Worm (Caenorhabditis elegans) whole organism, L4 larva: Measurements from ENCODE around the gene T01D1.7.

Source experiments
- F26F4.8 ChIP-seq: fragments of 200-800 bp; sonication (Bioruptor generic); conservative IDR thresholded peaks from 2 replicates; pipeline ENCODE4 v1.3.6; 2022; ENCODE audit warnings: missing genetic modification characterization, missing compliant biosample characterization
- Y48G9A.11 ChIP-seq: fragments of 200-800 bp; sonication (Bioruptor generic); IDR thresholded peaks from 2 replicates; pipeline ENCODE4 v1.3.6; 2022; ENCODE audit warnings: missing genetic modification reagents, missing genetic modification characterization, missing compliant biosample characterization
- Y5F2A.4 ChIP-seq: fragments of 200-800 bp; sonication (Bioruptor generic); optimal IDR thresholded peaks from 2 replicates; lab custom pipeline; 2018; ENCODE audit warnings: mild to moderate bottlenecking, missing genetic modification characterization, missing compliant biosample characterization
- ZK337.2 ChIP-seq: fragments of 200-800 bp; sonication (Bioruptor generic); IDR thresholded peaks from 2 replicates; pipeline ENCODE4 v1.3.6; 2022; ENCODE audit warnings: missing genetic modification reagents, missing genetic modification characterization, missing compliant biosample characterization
- aha-1 ChIP-seq: fragments of 150-350 bp; peaks from one replicate; lab custom pipeline; 2014; ENCODE audit warnings: missing biosample characterization, missing genetic modification characterization
- aly-2 ChIP-seq: sonication (generic microtip); optimal IDR thresholded peaks from 2 replicates; lab custom pipeline; 2018; ENCODE audit warnings: missing biosample characterization, missing genetic modification characterization
- ceh-28 ChIP-seq: fragments of 150-350 bp; optimal IDR thresholded peaks from 2 replicates; lab custom pipeline; 2014; ENCODE audit warnings: missing biosample characterization, missing genetic modification reagents, missing genetic modification characterization
- ceh-44 ChIP-seq: fragments of 200-800 bp; sonication (Bioruptor generic); IDR thresholded peaks from 2 replicates; pipeline ENCODE4 v1.3.6; 2022; ENCODE audit warnings: missing genetic modification reagents, missing genetic modification characterization, missing compliant biosample characterization
- ceh-62 ChIP-seq: sonication (generic microtip); optimal IDR thresholded peaks from 2 replicates; lab custom pipeline; 2017; ENCODE audit warnings: missing biosample characterization, missing genetic modification characterization
- ceh-82 ChIP-seq: sonication (generic microtip); optimal IDR thresholded peaks from 2 replicates; lab custom pipeline; 2017; ENCODE audit warnings: missing biosample characterization, missing genetic modification characterization
- cey-2 ChIP-seq: sonication (generic microtip); optimal IDR thresholded peaks from 3 replicates; lab custom pipeline; 2017; ENCODE audit warnings: missing genetic modification characterization, mild to moderate bottlenecking, missing compliant biosample characterization, antibody characterized with exemption, borderline replicate concordance; ENCODE audit not compliant: insufficient read depth
- daf-8 ChIP-seq: fragments of 200-800 bp; sonication (Bioruptor generic); IDR thresholded peaks from 2 replicates; pipeline ENCODE4 v1.3.6; 2022; ENCODE audit warnings: missing genetic modification characterization, missing compliant biosample characterization
- dmd-6 ChIP-seq: fragments of 200-800 bp; sonication (Bioruptor generic); IDR thresholded peaks from 2 replicates; pipeline ENCODE4 v1.3.6; 2022; ENCODE audit warnings: missing genetic modification reagents, missing genetic modification characterization, missing compliant biosample characterization
- dmd-8 ChIP-seq: fragments of 200-800 bp; sonication (Bioruptor generic); IDR thresholded peaks from 2 replicates; pipeline ENCODE4 v1.3.6; 2022; ENCODE audit warnings: missing genetic modification characterization, missing compliant biosample characterization
- egl-27 ChIP-seq: sonication (generic microtip); optimal IDR thresholded peaks from 3 replicates; lab custom pipeline; 2017; ENCODE audit warnings: missing biosample characterization, missing genetic modification reagents, missing genetic modification characterization
- egl-43 ChIP-seq: fragments of 200-800 bp; sonication (Bioruptor generic); IDR thresholded peaks from 2 replicates; pipeline ENCODE4 v1.3.6; 2022; ENCODE audit warnings: missing genetic modification reagents, missing genetic modification characterization, missing compliant biosample characterization
- fos-1 ChIP-seq: fragments of 150-350 bp; optimal IDR thresholded peaks from 2 replicates; lab custom pipeline; 2014; ENCODE audit warnings: missing biosample characterization, missing genetic modification characterization
- hmg-1.1 ChIP-seq: fragments of 200-800 bp; sonication (Bioruptor generic); IDR thresholded peaks from 2 replicates; pipeline ENCODE4 v1.3.6; 2022; ENCODE audit warnings: missing genetic modification reagents, missing genetic modification characterization, missing compliant biosample characterization
- jun-1 ChIP-seq: fragments of 150-350 bp; optimal IDR thresholded peaks from 2 replicates; lab custom pipeline; 2014; ENCODE audit warnings: missing biosample characterization, missing genetic modification reagents, missing genetic modification characterization
- lin-15B ChIP-seq: fragments of 150-350 bp; sonication (generic microtip); optimal IDR thresholded peaks from 3 replicates; lab custom pipeline; 2014; ENCODE audit warnings: missing biosample characterization, missing genetic modification characterization
- lir-3 ChIP-seq: sonication (generic microtip); optimal IDR thresholded peaks from 2 replicates; lab custom pipeline; 2016; ENCODE audit warnings: mild to moderate bottlenecking, missing genetic modification characterization, missing compliant biosample characterization
- madf-9 ChIP-seq: fragments of 200-800 bp; sonication (Bioruptor generic); conservative IDR thresholded peaks from 2 replicates; pipeline ENCODE4 v1.3.6; 2022; ENCODE audit warnings: missing genetic modification reagents, missing genetic modification characterization, missing compliant biosample characterization
- mdl-1 ChIP-seq, 2 experiments: fragments of 150-350 bp in 1 of 2; sonication (generic microtip) in 1 of 2; optimal IDR thresholded peaks; 2 replicates each; lab custom pipeline; 2014 to 2017; ENCODE audit warnings: missing biosample characterization in 2 of 2, missing genetic modification characterization in 2 of 2
- mes-2 ChIP-seq: sonication (generic microtip); optimal IDR thresholded peaks from 2 replicates; lab custom pipeline; 2016; ENCODE audit warnings: missing genotype, mild to moderate bottlenecking, missing genetic modification characterization, missing compliant biosample characterization; ENCODE audit not compliant: poor library complexity, severe bottlenecking
- mxl-2 ChIP-seq: fragments of 200-800 bp; sonication (Bioruptor generic); conservative IDR thresholded peaks from 2 replicates; pipeline ENCODE4 v1.3.6; 2022; ENCODE audit warnings: missing genetic modification reagents, missing genetic modification characterization, missing compliant biosample characterization
- nhr-41 ChIP-seq: fragments of 200-800 bp; sonication (Bioruptor generic); IDR thresholded peaks from 2 replicates; pipeline ENCODE4 v1.3.6; 2022; ENCODE audit warnings: missing genetic modification reagents, missing genetic modification characterization, missing compliant biosample characterization
- nhr-42 ChIP-seq: fragments of 200-800 bp; sonication (Bioruptor generic); IDR thresholded peaks from 2 replicates; pipeline ENCODE4 v1.3.6; 2022; ENCODE audit warnings: missing genetic modification characterization, missing compliant biosample characterization
- nhr-48 ChIP-seq: sonication (generic microtip); optimal IDR thresholded peaks from 2 replicates; lab custom pipeline; 2016; ENCODE audit warnings: mild to moderate bottlenecking, missing genetic modification characterization, missing compliant biosample characterization
- nhr-77 ChIP-seq: fragments of 150-350 bp; optimal IDR thresholded peaks from 2 replicates; lab custom pipeline; 2014; ENCODE audit warnings: missing biosample characterization, missing genetic modification characterization
- pha-4 ChIP-seq, 2 experiments: fragments of 150-350 bp in 1 of 2; fragments of 200-800 bp in 1 of 2; sonication (Bioruptor generic) in 1 of 2; IDR thresholded peaks in 1 of 2; optimal IDR thresholded peaks in 1 of 2; 2 replicates each; pipeline versions ENCODE4 v1.3.6 to Lab custom; 2014 to 2022; ENCODE audit warnings: missing genetic modification characterization in 2 of 2, missing genetic modification reagents in 2 of 2, missing biosample characterization in 1 of 2, missing compliant biosample characterization in 1 of 2
- php-3 ChIP-seq: fragments of 200-800 bp; sonication (Bioruptor generic); IDR thresholded peaks from 2 replicates; pipeline ENCODE4 v1.3.6; 2022; ENCODE audit warnings: missing genetic modification reagents, missing genetic modification characterization, missing compliant biosample characterization
- snpc-1.2 ChIP-seq: fragments of 200-800 bp; sonication (Bioruptor generic); IDR thresholded peaks from 2 replicates; pipeline ENCODE4 v1.3.6; 2022; ENCODE audit warnings: missing genetic modification reagents, missing genetic modification characterization, missing compliant biosample characterization
- spr-1 ChIP-seq: sonication (generic microtip); optimal IDR thresholded peaks from 2 replicates; lab custom pipeline; 2016; ENCODE audit warnings: mild to moderate bottlenecking, missing genetic modification characterization, missing compliant biosample characterization
- tag-97 ChIP-seq: fragments of 200-800 bp; sonication (Bioruptor generic); IDR thresholded peaks from 2 replicates; pipeline ENCODE4 v1.3.6; 2022; ENCODE audit warnings: missing genetic modification characterization, missing compliant biosample characterization
- unc-39 ChIP-seq: sonication (generic microtip); optimal IDR thresholded peaks from 2 replicates; lab custom pipeline; 2017; ENCODE audit warnings: missing biosample characterization, missing genetic modification characterization
- zfp-2 ChIP-seq: sonication (generic microtip); optimal IDR thresholded peaks from 2 replicates; lab custom pipeline; 2016; ENCODE audit warnings: mild to moderate bottlenecking, missing genetic modification characterization, missing compliant biosample characterization
- zip-11 ChIP-seq: fragments of 200-800 bp; sonication (Bioruptor generic); IDR thresholded peaks from 2 replicates; pipeline ENCODE4 v1.3.6; 2022; ENCODE audit warnings: missing genetic modification characterization, missing compliant biosample characterization
- zip-2 ChIP-seq: fragments of 150-350 bp; optimal IDR thresholded peaks from 2 replicates; lab custom pipeline; 2014; ENCODE audit warnings: missing biosample characterization, missing genetic modification characterization
- ztf-11 ChIP-seq: fragments of 150-350 bp; optimal IDR thresholded peaks from 2 replicates; lab custom pipeline; 2014; ENCODE audit warnings: missing biosample characterization, missing genetic modification characterization
- ztf-7 ChIP-seq: fragments of 150-350 bp; optimal IDR thresholded peaks from 2 replicates; lab custom pipeline; 2014; ENCODE audit warnings: missing biosample characterization, missing genetic modification characterization

T01D1.7 gene

DNA sequence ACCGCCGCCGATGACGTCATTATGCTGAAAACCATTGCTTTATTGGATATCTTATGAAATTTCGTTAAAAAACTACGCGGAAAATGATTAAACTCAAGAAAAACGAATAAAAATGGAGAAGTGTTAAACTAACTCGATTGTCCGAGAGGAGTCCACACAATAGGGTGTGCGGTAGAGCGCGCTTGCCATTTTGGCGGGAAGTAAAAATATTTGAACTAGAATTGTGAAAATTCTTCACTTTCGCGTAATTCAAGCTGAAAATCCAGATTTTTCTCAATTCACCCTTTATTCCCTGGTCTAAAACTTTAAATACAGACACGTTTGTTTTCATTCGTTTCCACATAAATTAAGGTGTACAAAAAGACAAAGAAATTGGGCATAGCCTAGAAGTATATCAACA is 43.0 kb upstream of the T01D1.7 start, which contains the start of gene F48A11.4 (continued):
- TF ChIP-seq nhr-42 (GFP tag; lab: Robert Waterston, UW) = peak; percentile 90
- peak; percentile 50 for TF ChIP-seq fos-1
- TF ChIP-seq F26F4.8 (GFP tag; lab: Robert Waterston, UW) = no peak
- peak; percentile 75 for TF ChIP-seq php-3 (GFP tag; lab: Robert Waterston, UW)
- TF ChIP-seq tag-97 (GFP tag; lab: Robert Waterston, UW) = no peak
- peak; percentile 83 for TF ChIP-seq Y48G9A.11 (GFP tag; lab: Robert Waterston, UW)
- TF ChIP-seq nhr-41 = peak; percentile 57
- TF ChIP-seq zfp-2 (tag; lab: Kevin White, UChicago) = peak; percentile 79
- TF ChIP-seq ceh-62 (tag; lab: Kevin White, UChicago) = no peak
- TF ChIP-seq lin-15B = peak; percentile 64
- no peak for TF ChIP-seq daf-8 (GFP tag; lab: Robert Waterston, UW)
- no peak for TF ChIP-seq mdl-1 (tag; optimal IDR thresholded peaks at IDR 0.05; lab: Kevin White, UChicago)
- peak; percentile 47 for TF ChIP-seq nhr-48
- no peak for TF ChIP-seq cey-2 (tag; lab: Kevin White, UChicago)
- peak; percentile 33; the same call in 1 of the 2 replicates for TF ChIP-seq mxl-2 (GFP tag; lab: Robert Waterston, UW)
- peak; percentile 40; the same call in 1 of the 2 replicates for TF ChIP-seq ceh-44 (GFP tag; lab: Robert Waterston, UW)
- peak; percentile 89 for TF ChIP-seq ztf-7 (tag; lab: Kevin White, UChicago)
- no peak for TF ChIP-seq ztf-11 (tag; lab: Kevin White, UChicago)
- TF ChIP-seq zip-2 (tag; lab: Kevin White, UChicago) = peak; percentile 74
- peak; percentile 79 for TF ChIP-seq madf-9 (GFP tag; lab: Robert Waterston, UW)
- TF ChIP-seq lir-3 (tag; lab: Kevin White, UChicago) = peak; percentile 8
- TF ChIP-seq pha-4 (GFP tag; IDR thresholded peaks at IDR 0.05; lab: Robert Waterston, UW) = peak; percentile 77; the same call in 1 of the 2 replicates
- TF ChIP-seq pha-4 (tag; optimal IDR thresholded peaks at IDR 0.05; lab: Kevin White, UChicago) = peak; percentile 11
- no peak for TF ChIP-seq unc-39
- TF ChIP-seq egl-43 = peak; percentile 86
- TF ChIP-seq mes-2 (tag; lab: Kevin White, UChicago) = peak; percentile 96
- peak; percentile 82 for TF ChIP-seq ZK337.2 (GFP tag; lab: Robert Waterston, UW)
- TF ChIP-seq hmg-1.1 = peak; percentile 91
- peak; percentile 83 for TF ChIP-seq jun-1 (tag; lab: Kevin White, UChicago)
- 0 out of 2 replicates have a peak, but pooled peaks have one; percentile 40 for TF ChIP-seq zip-11 (GFP tag; lab: Robert Waterston, UW)
- TF ChIP-seq egl-27 = no peak
- peak; percentile 87 for TF ChIP-seq dmd-6 (GFP tag; lab: Robert Waterston, UW)
- peak; percentile 85 for TF ChIP-seq spr-1 (tag; lab: Kevin White, UChicago)
- TF ChIP-seq dmd-8 (GFP tag; lab: Robert Waterston, UW) = no peak
- no peak for TF ChIP-seq ceh-28 (tag; lab: Kevin White, UChicago)

DNA sequence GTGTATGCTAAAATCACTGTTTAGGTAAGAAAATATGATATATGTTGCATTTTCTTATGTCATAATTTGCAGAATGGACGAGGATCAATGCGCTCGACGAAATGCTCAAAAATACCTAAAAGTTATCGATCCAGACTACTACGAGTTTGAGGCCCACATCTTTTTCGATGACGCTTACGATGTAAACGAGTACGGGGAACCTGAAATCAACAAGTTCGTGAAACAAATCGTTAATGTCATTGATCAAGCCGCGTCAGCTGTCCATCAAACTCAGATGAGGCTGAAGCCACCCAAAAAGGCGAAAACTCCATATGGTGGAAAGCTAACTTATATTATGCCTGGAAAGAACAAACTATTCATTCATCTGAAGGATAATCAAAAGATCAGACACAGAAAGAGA is 34.5 kb upstream of the T01D1.7 start:
- TF ChIP-seq aha-1 (tag; lab: Kevin White, UChicago) = peak; percentile 92
- no peak for TF ChIP-seq ceh-82 (tag; lab: Kevin White, UChicago)
- TF ChIP-seq zfp-2 (tag; lab: Kevin White, UChicago) = no peak
- no peak for TF ChIP-seq jun-1 (tag; lab: Kevin White, UChicago)
- TF ChIP-seq snpc-1.2 = no peak
- no peak for TF ChIP-seq aly-2 (tag; lab: Kevin White, UChicago)
- no peak for TF ChIP-seq nhr-77
- TF ChIP-seq Y5F2A.4 (GFP tag; lab: Kevin White, UChicago) = no peak
